Worm (Caenorhabditis elegans): ENCODE data around the gene Y70C5A.2.

The Y70C5A.2 gene

DNA sequence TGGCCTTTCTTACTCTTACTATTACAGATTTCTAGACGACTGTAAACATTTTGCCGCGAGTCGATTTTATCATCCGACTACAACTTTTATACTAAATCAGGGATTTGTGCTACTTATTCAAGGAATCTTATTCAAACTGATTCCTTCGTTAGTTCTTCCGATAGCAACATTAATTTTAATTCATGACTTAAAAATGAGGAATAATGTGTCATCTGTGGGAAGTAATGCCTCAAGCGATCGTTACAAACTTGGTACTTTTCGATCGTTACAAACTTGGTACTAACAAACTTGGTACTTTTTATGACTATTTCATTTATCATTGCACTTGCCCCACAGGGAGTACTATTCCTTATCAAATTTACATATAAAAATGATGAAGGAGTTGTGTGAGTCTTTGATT is 5.5 kb downstream of the Y70C5A.2 start, which contains the start of gene Y70C5A.4:
Gene Y70C5A.4 (plus strand): TSS at position 301 of the 400 bp plus-strand sequence.
- no peak for TF ChIP-seq ces-1 (GFP tag; optimal IDR thresholded peaks at IDR 0.05)
- no peak for TF ChIP-seq ztf-11 (tag; optimal IDR thresholded peaks at IDR 0.05)
- no peak for TF ChIP-seq nhr-76 (tag; optimal IDR thresholded peaks at IDR 0.05)
- TF ChIP-seq lin-13 (tag; optimal IDR thresholded peaks at IDR 0.05) = no peak
- TF ChIP-seq mab-5 (tag; optimal IDR thresholded peaks at IDR 0.05) = no peak
- no peak for TF ChIP-seq sptf-1 (tag; optimal IDR thresholded peaks at IDR 0.05)
- no peak for TF ChIP-seq unc-39 (tag; optimal IDR thresholded peaks at IDR 0.05)
- no peak for TF ChIP-seq hlh-1 (tag; optimal IDR thresholded peaks at IDR 0.05)
- TF ChIP-seq lin-32 (GFP tag; optimal IDR thresholded peaks at IDR 0.05) = no peak
- no peak for TF ChIP-seq unc-62 (GFP tag; optimal IDR thresholded peaks at IDR 0.05)
- no peak for TF ChIP-seq elt-1 (tag; optimal IDR thresholded peaks at IDR 0.05; ENCODE audit: borderline replicate concordance, insufficient read depth)
- no peak for TF ChIP-seq tbx-8 (GFP tag; optimal IDR thresholded peaks at IDR 0.05)
- no peak for TF ChIP-seq cnd-1 (tag; optimal IDR thresholded peaks at IDR 0.05)
- TF ChIP-seq elt-3 (tag; optimal IDR thresholded peaks at IDR 0.05) = no peak
- TF ChIP-seq nhr-28 (tag; optimal IDR thresholded peaks at IDR 0.05) = no peak
- TF ChIP-seq ham-2 (GFP tag; optimal IDR thresholded peaks at IDR 0.05) = no peak

DNA sequence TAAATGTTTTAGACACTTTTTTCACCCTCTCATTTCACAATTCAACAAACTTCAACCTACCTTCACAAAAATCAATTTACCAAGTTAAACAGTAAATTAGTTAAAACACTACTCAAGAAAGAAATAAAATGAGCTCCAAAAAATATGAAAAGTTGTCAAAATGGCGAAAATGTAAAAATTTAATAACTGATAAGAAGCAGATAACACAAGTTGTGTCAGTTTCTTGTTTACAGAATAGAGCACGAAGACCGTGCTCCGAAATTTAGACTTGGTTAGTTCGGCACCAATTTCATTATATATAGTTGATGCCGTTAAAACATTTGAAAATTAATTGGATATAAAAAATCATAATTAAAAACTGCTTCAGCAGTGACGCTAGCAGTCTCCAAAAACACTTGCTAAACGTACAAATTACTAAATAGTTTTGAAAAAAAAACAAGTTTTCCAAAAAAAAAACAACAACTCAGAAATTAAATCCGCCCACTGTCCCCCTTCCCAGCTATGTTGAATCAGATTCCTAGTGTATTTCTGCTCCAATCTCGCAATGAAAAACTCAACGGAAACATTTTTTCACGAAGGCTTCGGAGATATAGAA is 12.1 kb downstream of the Y70C5A.2 start, which contains the start of gene srw-54:
Gene srw-54 (plus strand): TSS at position 545 of the 595 bp plus-strand sequence.
- TF ChIP-seq nhr-237 (tag; optimal IDR thresholded peaks at IDR 0.05) (no peak), unc-120 (tag; optimal IDR thresholded peaks at IDR 0.05; ENCODE audit: poor library complexity, severe bottlenecking) (no peak), lin-13 (tag; optimal IDR thresholded peaks at IDR 0.05) (no peak), M03D4.4 (tag; optimal IDR thresholded peaks at IDR 0.05) (no peak), ztf-11 (tag; optimal IDR thresholded peaks at IDR 0.05) (no peak), mep-1 (tag; optimal IDR thresholded peaks at IDR 0.05) (no peak)

DNA sequence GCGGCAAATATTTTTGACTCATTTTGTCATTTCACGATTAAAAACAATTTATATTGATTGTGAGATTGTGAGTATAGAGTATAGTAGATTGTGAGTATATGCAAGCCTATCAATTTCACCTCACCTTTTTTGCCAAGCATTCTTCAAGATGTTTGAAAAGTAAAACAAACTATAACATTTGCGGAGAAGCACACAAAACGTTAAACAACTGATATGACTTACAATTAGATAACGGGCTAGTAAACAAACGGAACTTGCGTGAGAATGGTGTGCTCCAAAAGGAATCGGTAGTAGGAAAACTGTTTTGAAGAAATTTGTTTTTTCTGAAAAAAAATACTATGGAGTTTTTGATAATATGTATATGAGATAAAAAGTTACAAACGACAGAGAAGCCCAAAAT is 12.9 kb downstream of the Y70C5A.2 start:
- TF ChIP-seq mep-1 (tag; optimal IDR thresholded peaks at IDR 0.05) (no peak), M03D4.4 (tag; optimal IDR thresholded peaks at IDR 0.05) (no peak), ceh-39 (tag; optimal IDR thresholded peaks at IDR 0.05) (no peak), zip-8 (tag; optimal IDR thresholded peaks at IDR 0.05) (no peak), unc-39 (tag; optimal IDR thresholded peaks at IDR 0.05) (no peak), bed-3 (GFP tag; optimal IDR thresholded peaks at IDR 0.05) (no peak), nhr-28 (tag; optimal IDR thresholded peaks at IDR 0.05) (no peak), sem-2 (GFP tag; optimal IDR thresholded peaks at IDR 0.05) (no peak), pha-4 (tag; optimal IDR thresholded peaks at IDR 0.05) (no peak), elt-3 (tag; optimal IDR thresholded peaks at IDR 0.05) (no peak), unc-62 (GFP tag; optimal IDR thresholded peaks at IDR 0.05) (no peak), mls-2 (tag; optimal IDR thresholded peaks at IDR 0.05) (no peak), ceh-43 (GFP tag; optimal IDR thresholded peaks at IDR 0.05) (no peak), nhr-2 (tag; optimal IDR thresholded peaks at IDR 0.05) (no peak), ceh-83 (GFP tag; optimal IDR thresholded peaks at IDR 0.05) (no peak), nhr-12 (tag; optimal IDR thresholded peaks at IDR 0.05) (no peak), lin-13 (tag; optimal IDR thresholded peaks at IDR 0.05) (no peak), snpc-4 (tag; optimal IDR thresholded peaks at IDR 0.05) (no peak), ztf-11 (tag; optimal IDR thresholded peaks at IDR 0.05) (no peak)

DNA sequence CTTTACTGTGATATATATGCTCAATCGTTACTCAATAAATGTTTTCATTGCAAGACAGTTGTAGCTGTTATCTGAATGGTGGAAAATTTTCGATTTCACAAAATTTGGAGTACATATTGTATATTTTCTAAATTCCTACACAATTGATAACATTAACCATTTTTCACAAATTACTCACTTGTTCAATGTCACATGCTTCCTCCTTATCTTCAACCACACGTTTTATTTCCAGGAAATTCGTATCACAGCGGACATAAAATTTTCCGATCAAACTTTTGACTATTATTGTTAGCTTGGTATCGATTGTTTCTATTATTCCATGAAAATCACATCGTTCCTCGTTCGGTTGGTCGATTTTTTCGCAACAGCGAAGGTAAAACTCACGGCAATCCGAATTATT is 14.5 kb downstream of the Y70C5A.2 start:
- TF ChIP-seq snpc-4 (tag; optimal IDR thresholded peaks at IDR 0.05) = no peak
- TF ChIP-seq blmp-1 (tag; optimal IDR thresholded peaks at IDR 0.05) = no peak
- no peak for TF ChIP-seq mep-1 (tag; optimal IDR thresholded peaks at IDR 0.05)
- no peak for TF ChIP-seq ceh-39 (tag; optimal IDR thresholded peaks at IDR 0.05)
- TF ChIP-seq mab-5 (tag; optimal IDR thresholded peaks at IDR 0.05) = no peak
- no peak for TF ChIP-seq ham-2 (GFP tag; optimal IDR thresholded peaks at IDR 0.05)
- TF ChIP-seq M03D4.4 (tag; optimal IDR thresholded peaks at IDR 0.05) = no peak
- TF ChIP-seq ceh-83 (GFP tag; optimal IDR thresholded peaks at IDR 0.05) = no peak
- TF ChIP-seq unc-120 (tag; optimal IDR thresholded peaks at IDR 0.05; ENCODE audit: poor library complexity, severe bottlenecking) = no peak
- TF ChIP-seq tbx-8 (GFP tag; optimal IDR thresholded peaks at IDR 0.05) = no peak
- TF ChIP-seq nhr-76 (tag; optimal IDR thresholded peaks at IDR 0.05) = no peak
- TF ChIP-seq zip-8 (tag; optimal IDR thresholded peaks at IDR 0.05) = no peak
- TF ChIP-seq sem-2 (GFP tag; optimal IDR thresholded peaks at IDR 0.05) = no peak
- no peak for TF ChIP-seq elt-1 (tag; optimal IDR thresholded peaks at IDR 0.05; ENCODE audit: borderline replicate concordance, insufficient read depth)
- no peak for TF ChIP-seq bed-3 (GFP tag; optimal IDR thresholded peaks at IDR 0.05)
- TF ChIP-seq nhr-2 (tag; optimal IDR thresholded peaks at IDR 0.05) = no peak

Measured in whole organism, mixed stage, embryonic.